Fruit fly (Drosophila melanogaster) whole organism, embryonic: Measurements from ENCODE around the gene sea.
A peak's percentile ranks its signal among the peaks of the same experiment; 100 is the strongest.

Source experiments
- C15 ChIP-seq: fragments of 200-800 bp; sonication (Bioruptor generic); IDR thresholded peaks from 3 replicates; pipeline ENCODE4 v1.3.6; 2022; ENCODE audit warnings: missing biosample characterization, missing genetic modification characterization
- CG10267 ChIP-seq: fragments of 200-800 bp; sonication (Bioruptor generic); optimal IDR thresholded peaks from 2 replicates; lab custom pipeline; 2018; ENCODE audit warnings: missing biosample characterization, mild to moderate bottlenecking, missing genetic modification characterization, moderate library complexity
- CG10565 ChIP-seq: fragments of 200-800 bp; sonication (Bioruptor generic); optimal IDR thresholded peaks from 3 replicates; lab custom pipeline; 2016; ENCODE audit warnings: missing biosample characterization, mild to moderate bottlenecking, missing genetic modification characterization
- CG12769 ChIP-seq: fragments of 200-800 bp; sonication (Bioruptor generic); optimal IDR thresholded peaks from 2 replicates; lab custom pipeline; 2019; ENCODE audit warnings: missing biosample characterization, mild to moderate bottlenecking, missing genetic modification characterization, moderate library complexity
- CG15601 ChIP-seq: fragments of 200-800 bp; sonication (Bioruptor generic); optimal IDR thresholded peaks from 3 replicates; lab custom pipeline; 2019; ENCODE audit warnings: missing biosample characterization, mild to moderate bottlenecking, missing genetic modification characterization, moderate library complexity
- CG2875 ChIP-seq: fragments of 200-800 bp; sonication (Bioruptor generic); optimal IDR thresholded peaks from 2 replicates; lab custom pipeline; 2017; ENCODE audit warnings: missing biosample characterization, mild to moderate bottlenecking, missing genetic modification characterization, missing genetic modification reagents
- CG3065 ChIP-seq: fragments of 200-800 bp; sonication (Bioruptor generic); optimal IDR thresholded peaks from 2 replicates; lab custom pipeline; 2016; ENCODE audit warnings: missing biosample characterization, missing genetic modification characterization
- CG31224 ChIP-seq: fragments of 200-800 bp; sonication (Bioruptor generic); IDR thresholded peaks from 2 replicates; pipeline ENCODE4 v1.3.6; 2022; ENCODE audit warnings: missing biosample characterization, missing genetic modification characterization
- CG33557 ChIP-seq: fragments of 200-800 bp; sonication (Bioruptor generic); optimal IDR thresholded peaks from 2 replicates; lab custom pipeline; 2019; ENCODE audit warnings: missing biosample characterization, mild to moderate bottlenecking, missing genetic modification characterization, moderate library complexity
- CG3847 ChIP-seq: fragments of 200-800 bp; sonication (Bioruptor generic); IDR thresholded peaks from 2 replicates; pipeline ENCODE4 v1.3.6; 2022; ENCODE audit warnings: missing biosample characterization, missing genetic modification characterization
- CG4404 ChIP-seq: fragments of 200-800 bp; sonication (Bioruptor generic); IDR thresholded peaks from 2 replicates; pipeline ENCODE4 v1.3.6; 2022; ENCODE audit warnings: missing biosample characterization, missing genetic modification characterization
- CG4730 ChIP-seq: fragments of 200-800 bp; sonication (Bioruptor generic); IDR thresholded peaks from 2 replicates; pipeline ENCODE4 v1.3.6; 2022; ENCODE audit warnings: missing biosample characterization, missing genetic modification characterization
- CG7372 ChIP-seq: fragments of 200-800 bp; sonication (Bioruptor generic); IDR thresholded peaks from 2 replicates; pipeline ENCODE4 v1.3.6; 2022; ENCODE audit warnings: missing biosample characterization, missing genetic modification characterization
- CG9876 ChIP-seq: fragments of 200-800 bp; sonication (Bioruptor generic); optimal IDR thresholded peaks from 2 replicates; lab custom pipeline; 2016; ENCODE audit warnings: missing biosample characterization, missing genetic modification characterization
- CkIIα-i1 ChIP-seq: fragments of 200-800 bp; sonication (Bioruptor generic); IDR thresholded peaks from 2 replicates; pipeline ENCODE4 v1.3.6; 2022; ENCODE audit warnings: missing biosample characterization, missing genetic modification characterization
- Dad ChIP-seq: fragments of 200-800 bp; sonication (Bioruptor generic); optimal IDR thresholded peaks from 3 replicates; lab custom pipeline; 2016; ENCODE audit warnings: missing biosample characterization, missing genetic modification characterization
- Dll ChIP-seq: fragments of 200-800 bp; sonication (Bioruptor generic); IDR thresholded peaks from 4 replicates; pipeline ENCODE4 v1.3.6; 2022; ENCODE audit warnings: missing biosample characterization, missing genetic modification characterization; ENCODE audit not compliant: partially characterized antibody
- Elba2 ChIP-seq: fragments of 200-800 bp; sonication (Bioruptor generic); optimal IDR thresholded peaks from 3 replicates; lab custom pipeline; 2016; ENCODE audit warnings: missing biosample characterization, missing genetic modification characterization
- Hand ChIP-seq: fragments of 200-800 bp; sonication (Bioruptor generic); optimal IDR thresholded peaks from 2 replicates; lab custom pipeline; 2017; ENCODE audit warnings: mild to moderate bottlenecking, missing biosample characterization, missing genetic modification reagents, missing genetic modification characterization
- HmgZ ChIP-seq: fragments of 200-800 bp; sonication (Bioruptor generic); optimal IDR thresholded peaks from 2 replicates; lab custom pipeline; 2018; ENCODE audit warnings: missing biosample characterization, mild to moderate bottlenecking, missing genetic modification characterization
- MTF-1 ChIP-seq: fragments of 200-800 bp; sonication (Bioruptor generic); optimal IDR thresholded peaks from 2 replicates; lab custom pipeline; 2018; ENCODE audit warnings: missing biosample characterization, mild to moderate bottlenecking, missing genetic modification characterization, borderline replicate concordance
- NK7.1 ChIP-seq: fragments of 200-800 bp; sonication (Bioruptor generic); optimal IDR thresholded peaks from 3 replicates; lab custom pipeline; 2016; ENCODE audit warnings: missing biosample characterization, missing genetic modification characterization
- Pdp1 ChIP-seq, 2 experiments: fragments of 200-800 bp; sonication (Bioruptor generic); optimal IDR thresholded peaks; 3 replicates each; lab custom pipeline; 2016; ENCODE audit warnings: missing biosample characterization in 2 of 2, missing genetic modification characterization in 2 of 2, mild to moderate bottlenecking in 1 of 2, moderate library complexity in 1 of 2
- Sox102F ChIP-seq: fragments of 200-800 bp; sonication (Bioruptor generic); optimal IDR thresholded peaks from 2 replicates; lab custom pipeline; 2018; ENCODE audit warnings: missing biosample characterization, mild to moderate bottlenecking, missing genetic modification characterization, moderate library complexity
- Sry-β ChIP-seq: fragments of 200-800 bp; sonication (Bioruptor generic); optimal IDR thresholded peaks from 2 replicates; lab custom pipeline; 2018; ENCODE audit warnings: missing biosample characterization, mild to moderate bottlenecking, missing genetic modification characterization, moderate library complexity
- Trl ChIP-seq, 3 experiments: fragments of >200 bp in 2 of 3; fragments of 200-800 bp in 1 of 3; sonication (Bioruptor generic) in 1 of 3; optimal IDR thresholded peaks; 2 replicates in 1 of 3; 3 replicates in 2 of 3; lab custom pipeline; 2016 to 2017; ENCODE audit warnings: missing biosample characterization in 1 of 3, missing genetic modification characterization in 1 of 3
- bcd ChIP-seq: fragments of 200-800 bp; sonication (Bioruptor generic); optimal IDR thresholded peaks from 2 replicates; lab custom pipeline; 2017; ENCODE audit warnings: missing biosample characterization, mild to moderate bottlenecking, missing genetic modification characterization
- bsh ChIP-seq, 2 experiments: fragments of 200-800 bp; sonication (Bioruptor generic); optimal IDR thresholded peaks; 2 replicates each; lab custom pipeline; 2017 to 2018; ENCODE audit warnings: mild to moderate bottlenecking in 2 of 2, missing biosample characterization in 2 of 2, missing genetic modification characterization in 2 of 2, moderate library complexity in 1 of 2
- crp ChIP-seq, 2 experiments: fragments of 200-800 bp; sonication (Bioruptor generic); optimal IDR thresholded peaks; 2 replicates in 1 of 2; 3 replicates in 1 of 2; lab custom pipeline; 2017; ENCODE audit warnings: missing biosample characterization in 2 of 2, missing genetic modification characterization in 2 of 2, mild to moderate bottlenecking in 1 of 2, moderate library complexity in 1 of 2
- ewg ChIP-seq: fragments of 200-800 bp; sonication (Bioruptor generic); optimal IDR thresholded peaks from 3 replicates; lab custom pipeline; 2017; ENCODE audit warnings: mild to moderate bottlenecking, missing biosample characterization, missing genetic modification reagents, missing genetic modification characterization
- exex ChIP-seq: fragments of 200-800 bp; sonication (Bioruptor generic); optimal IDR thresholded peaks from 4 replicates; lab custom pipeline; 2018; ENCODE audit warnings: missing biosample characterization, mild to moderate bottlenecking, missing genetic modification characterization, moderate library complexity
- grn ChIP-seq: fragments of 200-800 bp; sonication (Bioruptor generic); optimal IDR thresholded peaks from 3 replicates; lab custom pipeline; 2017; ENCODE audit warnings: missing biosample characterization, missing genetic modification characterization
- hbn ChIP-seq: fragments of 200-800 bp; sonication (Bioruptor generic); IDR thresholded peaks from 2 replicates; pipeline ENCODE4 v1.3.6; 2022; ENCODE audit warnings: missing biosample characterization, missing genetic modification characterization; ENCODE audit not compliant: partially characterized antibody
- kah ChIP-seq: fragments of 200-800 bp; sonication (Bioruptor generic); optimal IDR thresholded peaks from 2 replicates; lab custom pipeline; 2018; ENCODE audit warnings: missing biosample characterization, mild to moderate bottlenecking, missing genetic modification characterization
- ken ChIP-seq: fragments of 200-800 bp; sonication (Bioruptor generic); IDR thresholded peaks from 3 replicates; pipeline ENCODE4 v1.3.6; 2022; ENCODE audit warnings: missing biosample characterization, missing genetic modification characterization
- nau ChIP-seq: fragments of 200-800 bp; sonication (Bioruptor generic); optimal IDR thresholded peaks from 3 replicates; lab custom pipeline; 2017; ENCODE audit warnings: missing biosample characterization, mild to moderate bottlenecking, missing genetic modification characterization, missing genetic modification reagents
- pho ChIP-seq: fragments of 200-800 bp; sonication (Bioruptor generic); optimal IDR thresholded peaks from 2 replicates; lab custom pipeline; 2016; ENCODE audit warnings: missing biosample characterization, missing genetic modification characterization
- pnt ChIP-seq: fragments of 200-800 bp; sonication (Bioruptor generic); optimal IDR thresholded peaks from 3 replicates; lab custom pipeline; 2016; ENCODE audit warnings: missing biosample characterization, missing genetic modification characterization
- rib ChIP-seq: fragments of 200-800 bp; sonication (Bioruptor generic); IDR thresholded peaks from 2 replicates; pipeline ENCODE4 v1.3.6; 2022; ENCODE audit warnings: missing biosample characterization, missing genetic modification characterization
- ro ChIP-seq: fragments of 200-800 bp; sonication (Bioruptor generic); IDR thresholded peaks from 2 replicates; pipeline ENCODE4 v1.3.6; 2022; ENCODE audit warnings: missing biosample characterization, missing genetic modification characterization
- sd ChIP-seq: fragments of 200-800 bp; sonication (Bioruptor generic); optimal IDR thresholded peaks from 3 replicates; lab custom pipeline; 2018; ENCODE audit warnings: missing biosample characterization, mild to moderate bottlenecking, missing genetic modification characterization, moderate library complexity
- sisA ChIP-seq: fragments of 200-800 bp; sonication (Bioruptor generic); IDR thresholded peaks from 2 replicates; pipeline ENCODE4 v1.3.6; 2022; ENCODE audit warnings: missing biosample characterization, missing genetic modification characterization
- slou ChIP-seq: fragments of 200-800 bp; sonication (Bioruptor generic); optimal IDR thresholded peaks from 3 replicates; lab custom pipeline; 2016; ENCODE audit warnings: missing biosample characterization, missing genetic modification characterization
- sug ChIP-seq: fragments of 200-800 bp; optimal IDR thresholded peaks from 2 replicates; lab custom pipeline; 2019; ENCODE audit warnings: missing biosample characterization, mild to moderate bottlenecking, missing genetic modification characterization, moderate library complexity
- tgo ChIP-seq: fragments of 200-800 bp; sonication (Bioruptor generic); IDR thresholded peaks from 3 replicates; pipeline ENCODE4 v1.3.6; 2022; ENCODE audit warnings: missing biosample characterization, missing genetic modification characterization
- twi ChIP-seq: fragments of 200-800 bp; optimal IDR thresholded peaks from 2 replicates; lab custom pipeline; 2019; ENCODE audit warnings: missing biosample characterization, mild to moderate bottlenecking, missing genetic modification characterization, moderate library complexity
- unpg ChIP-seq: fragments of 200-800 bp; sonication (Bioruptor generic); optimal IDR thresholded peaks from 3 replicates; lab custom pipeline; 2018; ENCODE audit warnings: missing biosample characterization, mild to moderate bottlenecking, missing genetic modification characterization, moderate library complexity
- yki ChIP-seq: fragments of >200 bp; optimal IDR thresholded peaks from 3 replicates; lab custom pipeline; 2018

sea gene

dm6 chr3R:11561648-11562047, 5.2 kb downstream of the sea start:
- TF ChIP-seq grn (peak; percentile 48), Pdp1 (GFP tag; optimal IDR thresholded peaks at IDR 0.05; lab: Kevin White, UChicago) (peak in 1 of 2 experiments; percentile 90), CG10565 (GFP tag; lab: Kevin White, UChicago) (no peak), crp (GFP tag; optimal IDR thresholded peaks at IDR 0.05; lab: Kevin White, UChicago) (no peak), ewg (GFP tag; lab: Kevin White, UChicago) (no peak), Trl (optimal IDR thresholded peaks at IDR 0.05; lab: Kevin White, UChicago) (peak in 1 of 2 experiments; percentile 3), Trl (GFP tag; optimal IDR thresholded peaks at IDR 0.05; lab: Kevin White, UChicago) (no peak), Sox102F (GFP tag; lab: Kevin White, UChicago) (no peak), exex (tag; lab: Kevin White, UChicago) (peak; percentile 7), CG31224 (GFP tag; lab: Robert Waterston, UW) (no peak)

- peak; percentile 65 for TF ChIP-seq NK7.1 (GFP tag; lab: Kevin White, UChicago)
- peak; percentile 57 for TF ChIP-seq twi
- TF ChIP-seq C15 (GFP tag; lab: Robert Waterston, UW) = peak; percentile 78; the same call in 2 of the 3 replicates
- TF ChIP-seq pho (GFP tag; lab: Kevin White, UChicago) = peak; percentile 90
- TF ChIP-seq bsh (GFP tag; optimal IDR thresholded peaks at IDR 0.05; lab: Kevin White, UChicago) = peak in 1 of 2 experiments; percentile 79
- peak; percentile 80 for TF ChIP-seq rib (GFP tag; lab: Robert Waterston, UW)
- peak; percentile 52 for TF ChIP-seq CG4404 (GFP tag; lab: Robert Waterston, UW)
- TF ChIP-seq kah (GFP tag; lab: Kevin White, UChicago) = no peak
- TF ChIP-seq ewg (GFP tag; lab: Kevin White, UChicago) = peak; percentile 72
- TF ChIP-seq CG3065 (GFP tag; lab: Kevin White, UChicago) = peak; percentile 76
- TF ChIP-seq Sry-β (GFP tag; lab: Kevin White, UChicago) = no peak
- peak; percentile 40 for TF ChIP-seq CG33557
- TF ChIP-seq CG3847 (GFP tag; lab: Robert Waterston, UW) = peak; percentile 92
- TF ChIP-seq CG4730 (GFP tag; lab: Robert Waterston, UW) = peak; percentile 84
- peak; percentile 89 for TF ChIP-seq HmgZ (tag; lab: Kevin White, UChicago)
- TF ChIP-seq hbn (GFP tag; lab: Robert Waterston, UW) = no peak
- peak; percentile 59 for TF ChIP-seq slou (GFP tag; lab: Kevin White, UChicago)
- TF ChIP-seq CG9876 = peak; percentile 73
- peak; percentile 69 for TF ChIP-seq Elba2 (GFP tag; lab: Kevin White, UChicago)
- TF ChIP-seq sug = peak; percentile 74
- peak; percentile 83 for TF ChIP-seq tgo (GFP tag; lab: Robert Waterston, UW)
- TF ChIP-seq sisA (GFP tag; lab: Robert Waterston, UW) = peak; percentile 87
- TF ChIP-seq CG15601 (tag; lab: Kevin White, UChicago) = peak; percentile 71
- no peak for TF ChIP-seq yki (lab: Kevin White, UChicago)
- peak; percentile 57; the same call in 2 of the 4 replicates for TF ChIP-seq Dll (GFP tag; lab: Robert Waterston, UW)
- TF ChIP-seq pnt (GFP tag; lab: Kevin White, UChicago) = peak; percentile 87
- TF ChIP-seq bcd (GFP tag; lab: Kevin White, UChicago) = peak; percentile 81
- TF ChIP-seq ro (GFP tag; lab: Robert Waterston, UW) = 0 out of 2 replicates have a peak, but pooled peaks have one; percentile 43
- peak; percentile 77 for TF ChIP-seq CG7372 (GFP tag; lab: Robert Waterston, UW)
- peak; percentile 91 for TF ChIP-seq ken (GFP tag; lab: Robert Waterston, UW)
- peak; percentile 72 for TF ChIP-seq CG10267 (tag; lab: Kevin White, UChicago)
- TF ChIP-seq Dad (GFP tag; lab: Kevin White, UChicago) = peak; percentile 67
- TF ChIP-seq nau (GFP tag; lab: Kevin White, UChicago) = peak; percentile 62
- peak; percentile 18 for TF ChIP-seq MTF-1 (GFP tag; lab: Kevin White, UChicago)
- no peak for TF ChIP-seq Hand (GFP tag; lab: Kevin White, UChicago)
- TF ChIP-seq CG12769 (tag; lab: Kevin White, UChicago) = peak; percentile 84
- peak; percentile 89 for TF ChIP-seq unpg (GFP tag; lab: Kevin White, UChicago)
- TF ChIP-seq CkIIα-i1 (GFP tag; lab: Robert Waterston, UW) = no peak
- peak; percentile 39 for TF ChIP-seq CG2875
- TF ChIP-seq sd (tag; lab: Kevin White, UChicago) = peak; percentile 98
These were observed 9.3 kb downstream of the sea start, which contains the start of gene CG10898 for dm6 chr3R:11557492-11557965. CG10898 (plus strand) TSS chr3R:11557776.
